Worm (Caenorhabditis elegans) whole organism, late embryonic: ENCODE measurements around the gene C05D11.5.

Experiments
- K09A11.1 ChIP-seq: sonication (generic microtip); optimal IDR thresholded peaks from 2 replicates; lab custom pipeline; 2017; ENCODE audit warnings: antibody characterized with exemption, mild to moderate bottlenecking, missing genetic modification characterization, missing compliant biosample characterization; ENCODE audit not compliant: insufficient read depth
- ama-1 ChIP-seq: fragments of 150-350 bp; optimal IDR thresholded peaks from 2 replicates; lab custom pipeline; 2014
- ceh-2 ChIP-seq: sonication (generic microtip); optimal IDR thresholded peaks from 2 replicates; lab custom pipeline; 2016; ENCODE audit warnings: missing genotype, missing genetic modification characterization, missing compliant biosample characterization
- elt-2 ChIP-seq: sonication (generic microtip); optimal IDR thresholded peaks from 2 replicates; lab custom pipeline; 2016; ENCODE audit warnings: missing genetic modification reagents, missing genetic modification characterization, missing compliant biosample characterization
- gmeb-2 ChIP-seq: sonication (generic microtip); optimal IDR thresholded peaks from 2 replicates; lab custom pipeline; 2016; ENCODE audit warnings: missing genetic modification characterization, inconsistent platforms, missing compliant biosample characterization
- nhr-11 ChIP-seq: fragments of 150-350 bp; optimal IDR thresholded peaks from 2 replicates; lab custom pipeline; 2014; ENCODE audit warnings: missing biosample characterization, missing genetic modification characterization
- pha-4 ChIP-seq: fragments of 150-350 bp; optimal IDR thresholded peaks from 2 replicates; lab custom pipeline; 2018; ENCODE audit warnings: missing biosample characterization, missing genetic modification reagents, missing genetic modification characterization
- pqm-1 ChIP-seq: sonication (generic microtip); optimal IDR thresholded peaks from 2 replicates; lab custom pipeline; 2016; ENCODE audit warnings: missing genetic modification characterization, missing compliant biosample characterization
- ref-2 ChIP-seq: sonication (generic microtip); optimal IDR thresholded peaks from 2 replicates; lab custom pipeline; 2016; ENCODE audit warnings: missing genetic modification characterization, missing compliant biosample characterization
- ttx-3 ChIP-seq: sonication (generic microtip); optimal IDR thresholded peaks from 2 replicates; lab custom pipeline; 2016; ENCODE audit warnings: missing genetic modification reagents, missing genetic modification characterization, missing compliant biosample characterization
- unc-55 ChIP-seq: sonication (generic microtip); optimal IDR thresholded peaks from 2 replicates; lab custom pipeline; 2017; ENCODE audit warnings: missing biosample characterization, missing genetic modification reagents, missing genetic modification characterization

ce11 chrIII:6411914-6412313, at the start of gene C05D11.5:
- TF ChIP-seq K09A11.1 (tag; lab: Kevin White, UChicago) (no peak), ceh-2 (tag; lab: Kevin White, UChicago) (no peak), nhr-11 (tag; lab: Kevin White, UChicago) (no peak), gmeb-2 (tag; lab: Kevin White, UChicago) (no peak), ttx-3 (no peak), ama-1 (lab: Kevin White, UChicago) (no peak), ref-2 (tag; lab: Kevin White, UChicago) (no peak), unc-55 (GFP tag; lab: Kevin White, UChicago) (no peak), pha-4 (tag; lab: Kevin White, UChicago) (no peak), elt-2 (tag; lab: Kevin White, UChicago) (no peak), pqm-1 (tag; lab: Kevin White, UChicago) (no peak)
